Fruit fly (Drosophila melanogaster): ENCODE measurements around the gene Fer1.

Gene Fer1

dm6 chr3R:7150544-7151406, 14.8 kb downstream of the Fer1 start, which contains the start of the genes gfzf and Sas-4 (continued):
- no peak for TF ChIP-seq Dfd (GFP tag; optimal IDR thresholded peaks at IDR 0.05)
- TF ChIP-seq Camta (GFP tag; optimal IDR thresholded peaks at IDR 0.05): peak; percentile 22
- peak; percentile 65 for TF ChIP-seq CG18476 (GFP tag; optimal IDR thresholded peaks at IDR 0.05)
- no peak for TF ChIP-seq CG8281 (tag; optimal IDR thresholded peaks at IDR 0.05)
- TF ChIP-seq H2.0 (GFP tag; IDR thresholded peaks at IDR 0.05): peak; percentile 59
- TF ChIP-seq CG12104 (GFP tag; optimal IDR thresholded peaks at IDR 0.05): peak; percentile 12
- TF ChIP-seq CG5245 (GFP tag; optimal IDR thresholded peaks at IDR 0.05): peak; percentile 25
- no peak for TF ChIP-seq Stat92E (GFP tag; optimal IDR thresholded peaks at IDR 0.05)
- TF ChIP-seq gsb (GFP tag; IDR thresholded peaks at IDR 0.05): no peak
- TF ChIP-seq CG10543 (GFP tag; optimal IDR thresholded peaks at IDR 0.05): peak; percentile 57
- peak; percentile 25; the same call in 1 of the 2 replicates for TF ChIP-seq CG1024 (GFP tag; IDR thresholded peaks at IDR 0.05)
- TF ChIP-seq CG13296 (GFP tag; optimal IDR thresholded peaks at IDR 0.05): peak; percentile 4
- TF ChIP-seq Dbx (GFP tag; IDR thresholded peaks at IDR 0.05): peak; percentile 54; the same call in 2 of the 3 replicates
- TF ChIP-seq lab (GFP tag; optimal IDR thresholded peaks at IDR 0.05): peak; percentile 41
- peak; percentile 63 for TF ChIP-seq CG12942 (GFP tag; optimal IDR thresholded peaks at IDR 0.05)
- no peak for TF ChIP-seq CG10147 (GFP tag; optimal IDR thresholded peaks at IDR 0.05)
- no peak for TF ChIP-seq schlank (tag; optimal IDR thresholded peaks at IDR 0.05)
- no peak for TF ChIP-seq btn (GFP tag; optimal IDR thresholded peaks at IDR 0.05)
- 0 out of 3 replicates have a peak, but pooled peaks have one; percentile 68 for TF ChIP-seq CG11456 (GFP tag; IDR thresholded peaks at IDR 0.05)
- TF ChIP-seq Max (GFP tag; optimal IDR thresholded peaks at IDR 0.05): peak; percentile 55
- no peak for TF ChIP-seq HLH4C (GFP tag; IDR thresholded peaks at IDR 0.05; ENCODE audit: partially characterized antibody)
- TF ChIP-seq CG13287 (GFP tag; IDR thresholded peaks at IDR 0.05; ENCODE audit: partially characterized antibody): no peak; the same call in 1 of the 2 replicates
- peak in 1 of 2 experiments; percentile 37 for TF ChIP-seq crp (GFP tag; optimal IDR thresholded peaks at IDR 0.05)
- TF ChIP-seq sisA (GFP tag; IDR thresholded peaks at IDR 0.05): peak; percentile 73
- no peak for TF ChIP-seq cas (GFP tag; IDR thresholded peaks at IDR 0.05)
- TF ChIP-seq CG12744 (GFP tag; optimal IDR thresholded peaks at IDR 0.05): no peak
- peak; percentile 48 for TF ChIP-seq Taf1 (GFP tag; IDR thresholded peaks at IDR 0.05)
- peak; percentile 42; the same call in 1 of the 2 replicates for TF ChIP-seq HLH3B (GFP tag; IDR thresholded peaks at IDR 0.05)
- no peak for TF ChIP-seq CG15011 (GFP tag; optimal IDR thresholded peaks at IDR 0.05)
- TF ChIP-seq CG2199 (GFP tag; IDR thresholded peaks at IDR 0.05): no peak
- no peak for TF ChIP-seq CG3065 (GFP tag; optimal IDR thresholded peaks at IDR 0.05)
- peak; percentile 82 for TF ChIP-seq CG30403 (GFP tag; optimal IDR thresholded peaks at IDR 0.05)
- TF ChIP-seq Hmx (GFP tag; optimal IDR thresholded peaks at IDR 0.05): no peak
- no peak for TF ChIP-seq so (GFP tag; IDR thresholded peaks at IDR 0.05)
- no peak for TF ChIP-seq ash1 (GFP tag; optimal IDR thresholded peaks at IDR 0.05)
- peak; percentile 46; the same call in 2 of the 3 replicates for TF ChIP-seq H15 (GFP tag; IDR thresholded peaks at IDR 0.05)
- no peak for TF ChIP-seq stc (GFP tag; IDR thresholded peaks at IDR 0.05)
- peak; percentile 48; the same call in 1 of the 2 replicates for TF ChIP-seq klu (GFP tag; IDR thresholded peaks at IDR 0.05)
- TF ChIP-seq CG17829 (tag; optimal IDR thresholded peaks at IDR 0.05): peak; percentile 44
- TF ChIP-seq CG11398 (GFP tag; optimal IDR thresholded peaks at IDR 0.05): no peak
- peak; percentile 45 for TF ChIP-seq CG4328 (GFP tag; optimal IDR thresholded peaks at IDR 0.05)
- no peak for TF ChIP-seq hth (optimal IDR thresholded peaks at IDR 0.05)
- TF ChIP-seq Nf-YB (GFP tag; optimal IDR thresholded peaks at IDR 0.05): no peak
- TF ChIP-seq tin (GFP tag; optimal IDR thresholded peaks at IDR 0.05): peak; percentile 60
- peak; percentile 43; the same call in 1 of the 3 replicates for TF ChIP-seq ken (GFP tag; IDR thresholded peaks at IDR 0.05)
- TF ChIP-seq CG30431 (GFP tag; optimal IDR thresholded peaks at IDR 0.05): peak; percentile 56
- no peak for TF ChIP-seq emc (GFP tag; optimal IDR thresholded peaks at IDR 0.05)
- TF ChIP-seq chm (GFP tag; IDR thresholded peaks at IDR 0.05): no peak
- no peak for TF ChIP-seq TFAM (GFP tag; optimal IDR thresholded peaks at IDR 0.05)

Measured in whole organism, embryonic.